Worm (Caenorhabditis elegans) whole organism, midembryonic: ENCODE data around the gene R08F11.4.

Experiments used
- tab-1 ChIP-seq: fragments of 200-800 bp; sonication (Bioruptor generic); IDR thresholded peaks from 2 replicates; pipeline ENCODE4 v1.3.6; 2022; ENCODE audit warnings: missing genetic modification characterization, missing compliant biosample characterization
- ztf-23 ChIP-seq: fragments of 200-800 bp; sonication (Bioruptor generic); IDR thresholded peaks from 2 replicates; pipeline ENCODE4 v1.3.6; 2022; ENCODE audit warnings: missing genetic modification reagents, missing genetic modification characterization, missing compliant biosample characterization

- no peak for TF ChIP-seq tab-1 (GFP tag; lab: Robert Waterston, UW)
- no peak for TF ChIP-seq ztf-23 (GFP tag; lab: Robert Waterston, UW)
Measured at ce11 chrV:3831616-3832015, 26.3 kb upstream of the R08F11.4 start, which contains the start of gene H10D18.5.
